Fruit fly (Drosophila melanogaster) whole organism, embryonic: ENCODE data around the gene CG32767.
A peak's percentile ranks its signal among the peaks of the same experiment; 100 is the strongest.

Source experiments
- Antp ChIP-seq: fragments of 200-800 bp; sonication (Bioruptor generic); optimal IDR thresholded peaks from 3 replicates; lab custom pipeline; 2016; ENCODE audit warnings: missing biosample characterization, missing genetic modification characterization
- Asciz ChIP-seq: fragments of 200-800 bp; sonication (Bioruptor generic); optimal IDR thresholded peaks from 2 replicates; lab custom pipeline; 2017; ENCODE audit warnings: missing biosample characterization, mild to moderate bottlenecking, missing genetic modification characterization, missing genetic modification reagents
- CG11398 ChIP-seq: fragments of 200-800 bp; sonication (Bioruptor generic); optimal IDR thresholded peaks from 2 replicates; lab custom pipeline; 2016; ENCODE audit warnings: missing biosample characterization, missing genetic modification characterization
- CG12769 ChIP-seq: fragments of 200-800 bp; sonication (Bioruptor generic); optimal IDR thresholded peaks from 2 replicates; lab custom pipeline; 2019; ENCODE audit warnings: missing biosample characterization, mild to moderate bottlenecking, missing genetic modification characterization, moderate library complexity
- CG13287 ChIP-seq: fragments of 200-800 bp; sonication (Bioruptor generic); IDR thresholded peaks from 2 replicates; pipeline ENCODE4 v1.3.6; 2022; ENCODE audit warnings: missing biosample characterization, missing genetic modification characterization; ENCODE audit not compliant: partially characterized antibody
- CG1647 ChIP-seq: fragments of 200-800 bp; sonication (Bioruptor generic); optimal IDR thresholded peaks from 3 replicates; lab custom pipeline; 2016; ENCODE audit warnings: missing biosample characterization, missing genetic modification characterization
- CG1792 ChIP-seq: fragments of 200-800 bp; sonication (Bioruptor generic); optimal IDR thresholded peaks from 2 replicates; lab custom pipeline; 2016; ENCODE audit warnings: missing biosample characterization, missing genetic modification characterization
- CG18619 ChIP-seq: fragments of 200-800 bp; sonication (Bioruptor generic); optimal IDR thresholded peaks from 3 replicates; lab custom pipeline; 2017; ENCODE audit warnings: missing biosample characterization, mild to moderate bottlenecking, missing genetic modification characterization
- CG18764 ChIP-seq: fragments of 200-800 bp; sonication (Bioruptor generic); optimal IDR thresholded peaks from 3 replicates; lab custom pipeline; 2016; ENCODE audit warnings: missing biosample characterization, missing genetic modification characterization
- CG2129 ChIP-seq: fragments of 200-800 bp; sonication (Bioruptor generic); IDR thresholded peaks from 2 replicates; pipeline ENCODE4 v1.3.6; 2022; ENCODE audit warnings: missing biosample characterization, missing genetic modification characterization; ENCODE audit not compliant: partially characterized antibody
- CG2678 ChIP-seq: fragments of 200-800 bp; sonication (Bioruptor generic); optimal IDR thresholded peaks from 3 replicates; lab custom pipeline; 2019; ENCODE audit warnings: missing biosample characterization, mild to moderate bottlenecking, missing genetic modification characterization, moderate library complexity
- CG31365 ChIP-seq: fragments of 200-800 bp; sonication (Bioruptor generic); optimal IDR thresholded peaks from 2 replicates; lab custom pipeline; 2018; ENCODE audit warnings: missing biosample characterization, mild to moderate bottlenecking, missing genetic modification characterization
- CG3847 ChIP-seq: fragments of 200-800 bp; sonication (Bioruptor generic); IDR thresholded peaks from 2 replicates; pipeline ENCODE4 v1.3.6; 2022; ENCODE audit warnings: missing biosample characterization, missing genetic modification characterization
- CG8290 ChIP-seq, 3 experiments: fragments of 200-800 bp; sonication (Bioruptor generic); optimal IDR thresholded peaks; 2 replicates each; lab custom pipeline; 2016 to 2019; ENCODE audit warnings: missing biosample characterization in 3 of 3, missing genetic modification characterization in 3 of 3, mild to moderate bottlenecking in 2 of 3, moderate library complexity in 1 of 3
- CG9797 ChIP-seq: fragments of 200-800 bp; sonication (Bioruptor generic); optimal IDR thresholded peaks from 3 replicates; lab custom pipeline; 2018; ENCODE audit warnings: missing biosample characterization, mild to moderate bottlenecking, missing genetic modification characterization
- CHES-1-like ChIP-seq: fragments of 200-800 bp; sonication (Bioruptor generic); optimal IDR thresholded peaks from 2 replicates; lab custom pipeline; 2016; ENCODE audit warnings: missing biosample characterization, missing genetic modification characterization
- D19B ChIP-seq: fragments of 200-800 bp; sonication (Bioruptor generic); optimal IDR thresholded peaks from 2 replicates; lab custom pipeline; 2017; ENCODE audit warnings: missing biosample characterization, mild to moderate bottlenecking, missing genetic modification characterization
- Dek ChIP-seq: fragments of 200-800 bp; sonication (Bioruptor generic); optimal IDR thresholded peaks from 3 replicates; lab custom pipeline; 2019; ENCODE audit warnings: missing biosample characterization, mild to moderate bottlenecking, missing genetic modification characterization, moderate library complexity
- Dll ChIP-seq: fragments of 200-800 bp; sonication (Bioruptor generic); IDR thresholded peaks from 4 replicates; pipeline ENCODE4 v1.3.6; 2022; ENCODE audit warnings: missing biosample characterization, missing genetic modification characterization; ENCODE audit not compliant: partially characterized antibody
- Doc3 ChIP-seq: fragments of 200-800 bp; sonication (Bioruptor generic); IDR thresholded peaks from 3 replicates; pipeline ENCODE4 v1.3.6; 2022; ENCODE audit warnings: missing biosample characterization, missing genetic modification characterization; ENCODE audit not compliant: partially characterized antibody
- Fer1 ChIP-seq: fragments of 200-800 bp; sonication (Bioruptor generic); optimal IDR thresholded peaks from 2 replicates; lab custom pipeline; 2017; ENCODE audit warnings: missing biosample characterization, mild to moderate bottlenecking, missing genetic modification characterization
- Gsc ChIP-seq: fragments of 200-800 bp; sonication (Bioruptor generic); IDR thresholded peaks from 2 replicates; pipeline ENCODE4 v1.3.6; 2022; ENCODE audit warnings: missing biosample characterization, missing genetic modification characterization
- HLH4C ChIP-seq: fragments of 200-800 bp; sonication (Bioruptor generic); IDR thresholded peaks from 3 replicates; pipeline ENCODE4 v1.3.6; 2022; ENCODE audit warnings: missing biosample characterization, missing genetic modification characterization; ENCODE audit not compliant: partially characterized antibody
- Hmr ChIP-seq: fragments of 200-800 bp; sonication (Bioruptor generic); optimal IDR thresholded peaks from 3 replicates; lab custom pipeline; 2017; ENCODE audit warnings: mild to moderate bottlenecking, missing biosample characterization, missing genetic modification reagents, missing genetic modification characterization
- Hmx ChIP-seq: fragments of 200-800 bp; sonication (Bioruptor generic); optimal IDR thresholded peaks from 2 replicates; lab custom pipeline; 2016; ENCODE audit warnings: missing biosample characterization, missing genetic modification characterization
- Jarid2 ChIP-seq: fragments of 200-800 bp; sonication (Bioruptor generic); optimal IDR thresholded peaks from 3 replicates; lab custom pipeline; 2017; ENCODE audit warnings: mild to moderate bottlenecking, missing biosample characterization, missing genetic modification reagents, missing genetic modification characterization
- Med ChIP-seq: fragments of 200-800 bp; sonication (Bioruptor generic); peaks from one replicate; lab custom pipeline; 2016; ENCODE audit warnings: missing biosample characterization, missing genetic modification characterization, mild to moderate bottlenecking, inconsistent platforms, moderate library complexity
- Myb ChIP-seq: fragments of 200-800 bp; sonication (Bioruptor generic); optimal IDR thresholded peaks from 2 replicates; lab custom pipeline; 2016; ENCODE audit warnings: missing biosample characterization, missing genetic modification characterization
- TFAM ChIP-seq: fragments of 200-800 bp; sonication (Bioruptor generic); optimal IDR thresholded peaks from 2 replicates; lab custom pipeline; 2017; ENCODE audit warnings: missing biosample characterization, missing genetic modification characterization, inconsistent platforms
- Usf ChIP-seq: fragments of 200-800 bp; sonication (Bioruptor generic); optimal IDR thresholded peaks from 2 replicates; lab custom pipeline; 2017; ENCODE audit warnings: missing genotype, missing biosample characterization, missing genetic modification characterization
- bsh ChIP-seq, 2 experiments: fragments of 200-800 bp; sonication (Bioruptor generic); optimal IDR thresholded peaks; 2 replicates each; lab custom pipeline; 2017 to 2018; ENCODE audit warnings: mild to moderate bottlenecking in 2 of 2, missing biosample characterization in 2 of 2, missing genetic modification characterization in 2 of 2, moderate library complexity in 1 of 2
- crc ChIP-seq: fragments of 200-800 bp; sonication (Bioruptor generic); optimal IDR thresholded peaks from 2 replicates; lab custom pipeline; 2016; ENCODE audit warnings: missing biosample characterization, missing genetic modification characterization
- dmrt99B ChIP-seq: fragments of 200-800 bp; sonication (Bioruptor generic); optimal IDR thresholded peaks from 2 replicates; lab custom pipeline; 2018; ENCODE audit warnings: missing biosample characterization, mild to moderate bottlenecking, missing genetic modification characterization, moderate library complexity
- eve ChIP-seq, 2 experiments: fragments of >200 bp; optimal IDR thresholded peaks; 2 replicates each; lab custom pipeline; 2017; ENCODE audit warnings: missing biosample characterization in 2 of 2, missing genetic modification characterization in 2 of 2
- gsb-n ChIP-seq: fragments of 200-800 bp; sonication (Bioruptor generic); optimal IDR thresholded peaks from 3 replicates; lab custom pipeline; 2018; ENCODE audit warnings: missing biosample characterization, mild to moderate bottlenecking, missing genetic modification characterization
- hth ChIP-seq: fragments of >200 bp; optimal IDR thresholded peaks from 2 replicates; lab custom pipeline; 2017; ENCODE audit warnings: inconsistent platforms
- pho ChIP-seq: fragments of 200-800 bp; sonication (Bioruptor generic); optimal IDR thresholded peaks from 2 replicates; lab custom pipeline; 2016; ENCODE audit warnings: missing biosample characterization, missing genetic modification characterization
- pros ChIP-seq: fragments of 200-800 bp; sonication (Bioruptor generic); optimal IDR thresholded peaks from 3 replicates; lab custom pipeline; 2019; ENCODE audit warnings: missing biosample characterization, mild to moderate bottlenecking, missing genetic modification characterization, moderate library complexity
- scrt ChIP-seq: fragments of 200-800 bp; sonication (Bioruptor generic); optimal IDR thresholded peaks from 2 replicates; lab custom pipeline; 2018; ENCODE audit warnings: missing biosample characterization, mild to moderate bottlenecking, missing genetic modification characterization, moderate library complexity
- sens-2 ChIP-seq: fragments of 200-800 bp; sonication (Bioruptor generic); IDR thresholded peaks from 2 replicates; pipeline ENCODE4 v1.3.6; 2022; ENCODE audit warnings: missing biosample characterization, missing genetic modification characterization
- sima ChIP-seq: fragments of 200-800 bp; sonication (Bioruptor generic); optimal IDR thresholded peaks from 2 replicates; lab custom pipeline; 2016; ENCODE audit warnings: missing biosample characterization, missing genetic modification characterization
- slbo ChIP-seq: fragments of 200-800 bp; sonication (Bioruptor generic); IDR thresholded peaks from 2 replicates; pipeline ENCODE4 v1.3.6; 2022; ENCODE audit warnings: missing biosample characterization, missing genetic modification characterization
- stc ChIP-seq: fragments of 200-800 bp; sonication (Bioruptor generic); IDR thresholded peaks from 2 replicates; pipeline ENCODE4 v1.3.6; 2022; ENCODE audit warnings: missing biosample characterization, missing genetic modification characterization
- trem ChIP-seq: fragments of 200-800 bp; optimal IDR thresholded peaks from 3 replicates; lab custom pipeline; 2019; ENCODE audit warnings: missing biosample characterization, mild to moderate bottlenecking, missing genetic modification characterization, moderate library complexity
- trh ChIP-seq: fragments of 200-800 bp; sonication (Bioruptor generic); optimal IDR thresholded peaks from 2 replicates; lab custom pipeline; 2016; ENCODE audit warnings: missing biosample characterization, missing genetic modification characterization
- zen ChIP-seq: fragments of 200-800 bp; sonication (Bioruptor generic); optimal IDR thresholded peaks from 3 replicates; lab custom pipeline; 2018; ENCODE audit warnings: missing biosample characterization, mild to moderate bottlenecking, missing genetic modification characterization, moderate library complexity
- zfh1 ChIP-seq: fragments of 200-800 bp; sonication (Bioruptor generic); IDR thresholded peaks from 3 replicates; pipeline ENCODE4 v1.3.6; 2022; ENCODE audit warnings: missing biosample characterization, missing genetic modification characterization

CG32767 gene

DNA sequence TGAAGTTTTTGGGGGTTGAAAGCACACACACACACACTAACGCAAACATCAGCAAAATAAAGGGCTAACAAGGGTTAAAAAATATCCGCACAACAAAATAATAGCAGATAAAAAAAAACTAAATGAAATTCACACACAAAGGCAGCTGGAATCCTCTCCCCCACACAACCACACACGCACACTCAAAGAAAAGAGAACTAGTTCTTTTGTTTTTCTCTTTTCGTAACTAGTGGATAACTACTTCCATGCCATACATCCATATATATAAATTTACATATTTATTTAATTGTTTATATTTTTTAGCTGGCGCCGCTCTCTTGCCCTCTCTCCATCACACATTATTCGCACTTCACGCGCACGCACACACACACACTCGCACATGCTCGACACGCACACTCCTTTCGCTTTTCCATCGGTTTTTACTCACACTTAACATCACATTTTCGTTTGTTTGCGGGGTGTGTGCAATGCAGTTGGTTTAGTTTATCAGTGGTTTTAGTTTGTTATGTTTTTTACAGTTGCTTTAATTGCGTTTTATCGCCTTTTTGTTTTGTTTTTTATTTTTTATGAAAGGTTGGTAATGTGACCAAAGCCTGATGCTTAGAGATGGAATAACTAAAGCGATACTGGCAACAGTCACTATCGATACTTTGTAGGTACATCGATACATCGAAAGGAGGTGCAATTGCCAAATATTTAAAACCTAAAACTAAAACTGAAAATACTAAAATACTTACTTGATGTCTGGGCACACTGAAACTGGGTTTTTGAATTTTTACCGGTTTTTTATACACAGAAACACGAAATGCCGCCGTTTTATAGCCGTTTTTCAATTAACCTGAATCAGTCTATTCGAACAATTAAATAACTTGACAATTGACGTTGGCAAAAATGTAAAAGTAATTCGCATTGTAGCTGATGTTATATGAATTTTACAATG, at the start of gene CG32767 (continued):
- TF ChIP-seq D19B (GFP tag; lab: Kevin White, UChicago) (peak; percentile 14), CG13287 (peak; percentile 89), CG1792 (GFP tag; lab: Kevin White, UChicago) (peak; percentile 10), Usf (GFP tag; lab: Kevin White, UChicago) (no peak), Med (GFP tag; lab: Kevin White, UChicago) (peak; percentile 93), CG1647 (GFP tag; lab: Kevin White, UChicago) (peak; percentile 17), Asciz (GFP tag; lab: Kevin White, UChicago) (peak; percentile 24), CHES-1-like (GFP tag; lab: Kevin White, UChicago) (peak; percentile 52), trh (GFP tag; lab: Kevin White, UChicago) (no peak), CG8290 (GFP tag; optimal IDR thresholded peaks at IDR 0.05; lab: Kevin White, UChicago) (no peak), CG8290 (tag; optimal IDR thresholded peaks at IDR 0.05; lab: Kevin White, UChicago) (peak in 1 of 2 experiments; percentile 36), Jarid2 (no peak), CG12769 (tag; lab: Kevin White, UChicago) (peak; percentile 19), sima (GFP tag; lab: Kevin White, UChicago) (peak; percentile 33), CG31365 (tag; lab: Kevin White, UChicago) (peak; percentile 26), Dek (peak; percentile 66), CG2678 (tag; lab: Kevin White, UChicago) (peak; percentile 48), sens-2 (GFP tag; lab: Robert Waterston, UW) (no peak), dmrt99B (peak; percentile 41), CG3847 (GFP tag; lab: Robert Waterston, UW) (0 out of 2 replicates have a peak, but pooled peaks have one; percentile 25), Fer1 (GFP tag; lab: Kevin White, UChicago) (peak; percentile 35), Hmr (GFP tag; lab: Kevin White, UChicago) (peak; percentile 53), CG18619 (GFP tag; lab: Kevin White, UChicago) (no peak), hth (no peak), scrt (no peak), Hmx (GFP tag; lab: Kevin White, UChicago) (no peak), crc (no peak), Dll (peak; percentile 86), slbo (GFP tag; lab: Robert Waterston, UW) (peak; percentile 41), CG18764 (peak; percentile 11), trem (tag; lab: Kevin White, UChicago) (peak; percentile 48), Gsc (GFP tag; lab: Robert Waterston, UW) (no peak), gsb-n (tag; lab: Kevin White, UChicago) (no peak), pho (GFP tag; lab: Kevin White, UChicago) (peak; percentile 12), TFAM (GFP tag; lab: Kevin White, UChicago) (peak; percentile 3), Myb (GFP tag; lab: Kevin White, UChicago) (peak; percentile 97), zfh1 (peak; percentile 36; the same call in 1 of the 3 replicates), pros (GFP tag; lab: Kevin White, UChicago) (no peak), stc (0 out of 2 replicates have a peak, but pooled peaks have one; percentile 34), CG2129 (GFP tag; lab: Robert Waterston, UW) (peak; percentile 79), CG9797 (GFP tag; lab: Kevin White, UChicago) (peak; percentile 90), Antp (GFP tag; lab: Kevin White, UChicago) (peak; percentile 29), CG11398 (peak; percentile 45), Doc3 (GFP tag; lab: Robert Waterston, UW) (peak; percentile 81), bsh (GFP tag; optimal IDR thresholded peaks at IDR 0.05; lab: Kevin White, UChicago) (peak in 1 of 2 experiments; percentile 3), HLH4C (GFP tag; lab: Robert Waterston, UW) (peak; percentile 81), eve (GFP tag; optimal IDR thresholded peaks at IDR 0.05; lab: Kevin White, UChicago) (peak in 1 of 2 experiments; percentile 55), zen (no peak)
